Worm (Caenorhabditis elegans) whole organism, L4 larva: Measurements from ENCODE around the gene R10E4.7.

Source experiments
- Y5F2A.4 ChIP-seq: fragments of 200-800 bp; sonication (Bioruptor generic); optimal IDR thresholded peaks from 2 replicates; lab custom pipeline; 2018; ENCODE audit warnings: mild to moderate bottlenecking, missing genetic modification characterization, missing compliant biosample characterization
- Y75B8A.6 ChIP-seq: fragments of 200-800 bp; sonication (Bioruptor generic); IDR thresholded peaks from 2 replicates; pipeline ENCODE4 v1.3.6; 2022; ENCODE audit warnings: missing genetic modification reagents, missing genetic modification characterization, missing compliant biosample characterization
- ZK337.2 ChIP-seq: fragments of 200-800 bp; sonication (Bioruptor generic); IDR thresholded peaks from 2 replicates; pipeline ENCODE4 v1.3.6; 2022; ENCODE audit warnings: missing genetic modification reagents, missing genetic modification characterization, missing compliant biosample characterization
- ZK546.5 ChIP-seq, 2 experiments: sonication (generic microtip); optimal IDR thresholded peaks; 2 replicates each; lab custom pipeline; 2017; ENCODE audit warnings: missing biosample characterization in 2 of 2, missing genetic modification characterization in 2 of 2
- aha-1 ChIP-seq: fragments of 150-350 bp; peaks from one replicate; lab custom pipeline; 2014; ENCODE audit warnings: missing biosample characterization, missing genetic modification characterization
- attf-4 ChIP-seq: sonication (generic microtip); optimal IDR thresholded peaks from 3 replicates; lab custom pipeline; 2017; ENCODE audit warnings: missing biosample characterization, missing genetic modification characterization
- cey-2 ChIP-seq: sonication (generic microtip); optimal IDR thresholded peaks from 3 replicates; lab custom pipeline; 2017; ENCODE audit warnings: missing genetic modification characterization, mild to moderate bottlenecking, missing compliant biosample characterization, antibody characterized with exemption, borderline replicate concordance; ENCODE audit not compliant: insufficient read depth
- daf-16 ChIP-seq, 3 experiments: sonication (generic microtip); optimal IDR thresholded peaks; 2 replicates each; lab custom pipeline; 2016 to 2017; ENCODE audit warnings: missing genetic modification characterization in 3 of 3, missing genetic modification reagents in 3 of 3, mild to moderate bottlenecking in 2 of 3, missing compliant biosample characterization in 2 of 3, missing biosample characterization in 1 of 3, moderate library complexity in 1 of 3
- dmd-6 ChIP-seq: fragments of 200-800 bp; sonication (Bioruptor generic); IDR thresholded peaks from 2 replicates; pipeline ENCODE4 v1.3.6; 2022; ENCODE audit warnings: missing genetic modification reagents, missing genetic modification characterization, missing compliant biosample characterization
- dmd-8 ChIP-seq: fragments of 200-800 bp; sonication (Bioruptor generic); IDR thresholded peaks from 2 replicates; pipeline ENCODE4 v1.3.6; 2022; ENCODE audit warnings: missing genetic modification characterization, missing compliant biosample characterization
- dmd-9 ChIP-seq: fragments of 200-800 bp; sonication (Bioruptor generic); IDR thresholded peaks from 2 replicates; pipeline ENCODE4 v1.3.6; 2022; ENCODE audit warnings: missing genetic modification reagents, missing genetic modification characterization, missing compliant biosample characterization
- dpl-1 ChIP-seq: fragments of 150-350 bp; optimal IDR thresholded peaks from 2 replicates; lab custom pipeline; 2014; ENCODE audit warnings: missing biosample characterization, missing genetic modification reagents, missing genetic modification characterization
- fkh-10 ChIP-seq: fragments of 150-350 bp; optimal IDR thresholded peaks from 2 replicates; lab custom pipeline; 2014; ENCODE audit warnings: missing biosample characterization, missing genetic modification reagents, missing genetic modification characterization
- gei-8 ChIP-seq: fragments of 200-800 bp; sonication (Bioruptor generic); optimal IDR thresholded peaks from 2 replicates; lab custom pipeline; 2018; ENCODE audit warnings: mild to moderate bottlenecking, missing genetic modification characterization, missing compliant biosample characterization
- hlh-30 ChIP-seq: sonication (generic microtip); optimal IDR thresholded peaks from 2 replicates; lab custom pipeline; 2017; ENCODE audit warnings: antibody characterized with exemption, mild to moderate bottlenecking, missing genetic modification characterization, missing compliant biosample characterization; ENCODE audit not compliant: insufficient read depth
- lin-13 ChIP-seq: fragments of 150-350 bp; optimal IDR thresholded peaks from 2 replicates; lab custom pipeline; 2014; ENCODE audit warnings: missing biosample characterization, missing genetic modification reagents, missing genetic modification characterization
- lsy-2 ChIP-seq, 2 experiments: fragments of 150-350 bp in 1 of 2; sonication (generic microtip) in 1 of 2; optimal IDR thresholded peaks; 2 replicates each; lab custom pipeline; 2014 to 2017; ENCODE audit warnings: missing biosample characterization in 2 of 2, missing genetic modification characterization in 2 of 2
- madf-9 ChIP-seq: fragments of 200-800 bp; sonication (Bioruptor generic); conservative IDR thresholded peaks from 2 replicates; pipeline ENCODE4 v1.3.6; 2022; ENCODE audit warnings: missing genetic modification reagents, missing genetic modification characterization, missing compliant biosample characterization
- mep-1 ChIP-seq: fragments of 150-350 bp; sonication (generic microtip); optimal IDR thresholded peaks from 3 replicates; lab custom pipeline; 2014; ENCODE audit warnings: missing biosample characterization, missing genetic modification characterization
- mes-2 ChIP-seq: sonication (generic microtip); optimal IDR thresholded peaks from 2 replicates; lab custom pipeline; 2016; ENCODE audit warnings: missing genotype, mild to moderate bottlenecking, missing genetic modification characterization, missing compliant biosample characterization; ENCODE audit not compliant: poor library complexity, severe bottlenecking
- nhr-25 ChIP-seq: sonication (generic microtip); optimal IDR thresholded peaks from 2 replicates; lab custom pipeline; 2017; ENCODE audit warnings: missing genetic modification characterization, mild to moderate bottlenecking, missing compliant biosample characterization, antibody characterized with exemption, moderate library complexity, borderline replicate concordance; ENCODE audit not compliant: insufficient read depth
- nhr-28 ChIP-seq: fragments of 150-350 bp; optimal IDR thresholded peaks from 2 replicates; lab custom pipeline; 2014; ENCODE audit warnings: missing biosample characterization, missing genetic modification characterization
- nhr-41 ChIP-seq: fragments of 200-800 bp; sonication (Bioruptor generic); IDR thresholded peaks from 2 replicates; pipeline ENCODE4 v1.3.6; 2022; ENCODE audit warnings: missing genetic modification reagents, missing genetic modification characterization, missing compliant biosample characterization
- nhr-42 ChIP-seq: fragments of 200-800 bp; sonication (Bioruptor generic); IDR thresholded peaks from 2 replicates; pipeline ENCODE4 v1.3.6; 2022; ENCODE audit warnings: missing genetic modification characterization, missing compliant biosample characterization
- nhr-6 ChIP-seq: fragments of 150-350 bp; optimal IDR thresholded peaks from 2 replicates; lab custom pipeline; 2014; ENCODE audit warnings: missing biosample characterization, missing genetic modification characterization
- nhr-77 ChIP-seq: fragments of 150-350 bp; optimal IDR thresholded peaks from 2 replicates; lab custom pipeline; 2014; ENCODE audit warnings: missing biosample characterization, missing genetic modification characterization
- php-3 ChIP-seq: fragments of 200-800 bp; sonication (Bioruptor generic); IDR thresholded peaks from 2 replicates; pipeline ENCODE4 v1.3.6; 2022; ENCODE audit warnings: missing genetic modification reagents, missing genetic modification characterization, missing compliant biosample characterization
- rbr-2 ChIP-seq: sonication (generic microtip); optimal IDR thresholded peaks from 2 replicates; lab custom pipeline; 2016; ENCODE audit warnings: missing genotype, missing genetic modification characterization, missing compliant biosample characterization
- sdz-12 ChIP-seq: fragments of 200-800 bp; sonication (Bioruptor generic); optimal IDR thresholded peaks from 2 replicates; lab custom pipeline; 2018; ENCODE audit warnings: mild to moderate bottlenecking, missing genetic modification characterization, missing compliant biosample characterization
- skn-1 ChIP-seq: fragments of 150-350 bp; optimal IDR thresholded peaks from 2 replicates; lab custom pipeline; 2014; ENCODE audit warnings: missing biosample characterization, missing genetic modification characterization
- snpc-4 ChIP-seq: fragments of 150-350 bp; optimal IDR thresholded peaks from 2 replicates; lab custom pipeline; 2014; ENCODE audit warnings: missing biosample characterization, missing genetic modification characterization
- tra-1 ChIP-seq: fragments of 200-800 bp; sonication (Bioruptor generic); IDR thresholded peaks from 2 replicates; pipeline ENCODE4 v1.3.6; 2022; ENCODE audit warnings: missing genetic modification reagents, missing genetic modification characterization, missing compliant biosample characterization
- unc-130 ChIP-seq: sonication (generic microtip); optimal IDR thresholded peaks from 2 replicates; lab custom pipeline; 2016; ENCODE audit warnings: missing genetic modification reagents, missing genetic modification characterization, missing compliant biosample characterization
- zip-11 ChIP-seq: fragments of 200-800 bp; sonication (Bioruptor generic); IDR thresholded peaks from 2 replicates; pipeline ENCODE4 v1.3.6; 2022; ENCODE audit warnings: missing genetic modification characterization, missing compliant biosample characterization
- zip-2 ChIP-seq: fragments of 150-350 bp; optimal IDR thresholded peaks from 2 replicates; lab custom pipeline; 2014; ENCODE audit warnings: missing biosample characterization, missing genetic modification characterization
- ztf-7 ChIP-seq: fragments of 150-350 bp; optimal IDR thresholded peaks from 2 replicates; lab custom pipeline; 2014; ENCODE audit warnings: missing biosample characterization, missing genetic modification characterization

The R10E4.7 gene

DNA sequence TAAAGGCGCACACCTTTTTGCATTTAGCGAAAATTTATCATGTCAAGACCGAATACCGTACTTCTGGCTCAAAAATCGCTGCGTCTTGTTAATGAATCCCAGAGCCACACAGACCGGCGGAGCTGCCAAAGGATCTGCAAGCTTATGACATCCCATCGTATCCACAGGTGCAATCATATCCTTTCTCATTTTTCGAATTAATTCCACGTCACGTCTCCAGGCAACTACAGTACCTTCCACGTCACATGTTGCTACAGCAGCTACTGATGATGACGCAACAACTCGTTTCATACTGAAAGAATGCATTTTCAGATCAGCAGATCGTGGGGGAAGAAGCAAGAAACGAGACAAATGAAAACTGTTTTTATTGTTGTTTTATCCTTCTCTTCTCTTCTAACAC, 1.5 kb upstream of the R10E4.7 start, which contains the start of gene R10E4.6:
Gene R10E4.6, plus strand, starts transcription at position 301 of the 400 bp plus-strand sequence.
- TF ChIP-seq nhr-28 (tag; lab: Kevin White, UChicago) (no peak), zip-11 (GFP tag; lab: Robert Waterston, UW) (no peak), rbr-2 (tag; lab: Kevin White, UChicago) (no peak), nhr-42 (GFP tag; lab: Robert Waterston, UW) (no peak), nhr-77 (tag; lab: Kevin White, UChicago) (no peak), tra-1 (GFP tag; lab: Robert Waterston, UW) (no peak)

DNA sequence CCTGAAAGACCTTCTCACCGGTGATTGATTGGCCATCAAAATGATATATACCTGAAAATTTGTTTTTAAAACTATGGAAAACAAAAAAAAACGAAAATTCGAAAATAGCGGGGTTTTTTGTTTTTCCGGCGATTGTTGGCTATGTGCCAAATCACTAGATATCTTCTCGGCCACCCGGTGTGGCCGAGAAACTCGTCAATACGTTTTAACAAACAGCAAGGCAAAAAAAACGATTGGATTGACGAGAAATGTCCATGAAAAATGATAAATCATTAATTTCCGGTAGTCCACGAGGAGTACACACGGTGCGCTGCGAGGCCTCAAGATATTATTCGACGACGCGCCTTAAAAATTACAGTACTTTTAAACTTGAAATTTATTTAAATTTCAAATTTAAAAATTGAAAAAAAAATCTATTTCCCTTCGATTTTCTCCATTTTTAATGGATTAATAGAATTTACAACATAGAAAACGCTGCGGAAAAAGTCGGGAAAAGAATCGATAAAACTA, 6.4 kb downstream of the R10E4.7 start, which contains the start of gene R10E4.11:
Gene R10E4.11, minus strand, starts transcription at position 51 of the 510 bp plus-strand sequence.
- TF ChIP-seq lin-13 (no peak), lsy-2 (tag; optimal IDR thresholded peaks at IDR 0.05; lab: Kevin White, UChicago) (peak in 1 of 2 experiments; percentile 28), daf-16 (GFP tag; optimal IDR thresholded peaks at IDR 0.05; lab: Kevin White, UChicago) (peak in 1 of 2 experiments; percentile 30), daf-16 (tag; optimal IDR thresholded peaks at IDR 0.05; lab: Kevin White, UChicago) (peak; percentile 23), php-3 (no peak)

DNA sequence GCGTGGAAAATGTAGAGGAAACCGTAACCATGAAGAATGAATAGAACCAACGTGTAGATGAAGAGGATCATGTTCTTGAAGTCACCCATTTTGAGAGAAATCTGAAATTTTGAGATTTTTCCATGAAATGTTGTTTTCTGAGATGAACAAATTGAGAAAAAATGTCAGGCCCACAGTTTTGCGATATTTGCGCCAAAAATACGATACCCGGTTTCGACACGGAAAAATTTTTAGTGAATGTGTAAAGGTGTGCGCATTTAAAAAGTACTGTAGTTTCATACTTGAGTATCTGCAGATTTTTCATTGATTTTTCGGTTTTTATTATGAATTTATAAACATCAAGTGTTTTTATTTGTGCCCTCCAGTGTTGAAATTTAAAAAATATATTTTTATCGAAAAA, 7.7 kb downstream of the R10E4.7 start, which contains the start of gene R10E4.9:
Gene R10E4.9, minus strand, starts transcription at position 101 of the 400 bp plus-strand sequence.
- TF ChIP-seq ztf-7 (tag; lab: Kevin White, UChicago) (no peak), madf-9 (GFP tag; lab: Robert Waterston, UW) (no peak)

DNA sequence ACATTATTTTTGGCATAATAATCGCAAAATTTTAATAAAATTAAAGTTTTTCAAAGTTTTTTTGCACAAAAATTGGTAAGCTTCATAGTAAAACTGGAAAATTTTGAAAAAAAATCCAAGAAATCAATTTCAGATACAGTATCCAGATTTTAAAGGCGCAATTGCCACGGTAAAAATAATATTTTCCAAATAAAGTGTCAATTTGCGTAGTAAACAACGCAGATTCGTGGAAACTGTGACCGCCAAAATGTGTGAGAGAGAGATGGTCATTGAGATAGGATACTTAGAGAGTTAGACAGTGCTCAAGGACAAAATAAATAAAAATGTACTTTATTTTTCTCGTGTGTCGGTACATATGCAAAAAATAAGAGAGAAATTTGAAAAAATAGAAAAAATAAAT, 8.2 kb downstream of the R10E4.7 start:
- no peak for TF ChIP-seq daf-16 (GFP tag; optimal IDR thresholded peaks at IDR 0.05; lab: Kevin White, UChicago)
- peak; percentile 55 for TF ChIP-seq daf-16 (tag; optimal IDR thresholded peaks at IDR 0.05; lab: Kevin White, UChicago)
- TF ChIP-seq ZK337.2 (GFP tag; lab: Robert Waterston, UW): no peak

DNA sequence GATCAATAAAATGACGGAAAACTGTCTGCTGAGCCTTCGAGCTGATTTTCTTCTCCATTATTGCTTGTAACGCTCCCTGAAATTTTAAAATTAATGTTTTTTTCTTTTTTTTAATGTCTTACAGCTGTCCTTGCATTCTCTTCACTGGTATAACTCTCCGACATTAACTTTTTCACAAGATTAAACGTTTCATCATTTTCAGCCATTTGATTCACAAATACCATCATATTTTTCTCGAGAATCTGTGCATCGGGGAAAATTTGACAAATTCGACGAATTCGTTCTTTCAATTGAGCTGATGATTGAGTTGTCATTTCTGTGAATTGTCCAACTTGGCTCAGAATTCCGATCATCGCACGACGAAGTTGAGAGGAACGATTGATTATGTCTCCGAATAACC, 14.7 kb downstream of the R10E4.7 start:
- TF ChIP-seq dmd-9 (GFP tag; lab: Robert Waterston, UW) (no peak), Y75B8A.6 (GFP tag; lab: Robert Waterston, UW) (no peak), nhr-42 (GFP tag; lab: Robert Waterston, UW) (no peak), ZK546.5 (tag; optimal IDR thresholded peaks at IDR 0.05; lab: Kevin White, UChicago) (no peak), aha-1 (tag; lab: Kevin White, UChicago) (peak; percentile 92), skn-1 (tag; lab: Kevin White, UChicago) (no peak), zip-2 (no peak), nhr-25 (tag; lab: Kevin White, UChicago) (no peak)

DNA sequence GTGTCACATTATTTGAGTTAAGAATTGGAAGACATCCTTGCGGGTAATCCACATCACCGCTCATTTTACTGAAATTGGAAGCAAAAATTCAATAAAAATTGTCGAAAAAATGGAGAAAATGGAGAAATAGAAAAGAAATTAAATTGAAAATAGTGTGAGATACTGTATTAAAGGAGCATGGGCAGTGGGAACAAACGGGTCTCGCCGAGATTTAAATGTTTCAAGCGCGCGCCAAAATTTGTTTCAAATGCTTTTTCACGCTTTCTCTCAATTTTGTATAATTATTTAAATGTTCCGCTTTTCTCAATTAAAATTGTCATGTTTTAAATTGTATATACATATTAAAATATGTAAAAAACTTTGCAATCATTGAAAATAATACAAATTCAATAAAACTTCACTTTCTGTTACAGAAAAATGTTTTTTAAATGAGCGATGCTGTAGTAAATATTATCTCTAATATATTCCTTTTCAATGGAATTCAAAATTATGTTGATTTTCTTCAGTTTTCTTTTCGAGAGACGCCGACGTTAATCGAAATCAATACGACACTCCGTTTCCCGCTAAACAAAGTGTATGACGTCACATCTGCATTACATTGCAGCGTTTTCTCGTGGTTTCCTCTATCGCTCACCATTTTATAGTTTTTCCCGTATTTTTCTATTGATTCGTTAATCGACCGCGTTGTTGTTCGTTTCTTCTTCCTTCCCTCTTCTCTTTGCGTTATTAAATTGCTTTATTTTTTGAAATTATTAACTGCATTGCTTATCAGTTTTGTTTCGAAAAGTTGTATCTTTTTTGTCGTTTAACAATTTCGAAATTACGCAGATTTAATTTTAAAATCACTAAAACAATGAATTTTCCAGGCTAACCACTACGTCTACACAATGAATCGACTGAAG, 18.7 kb downstream of the R10E4.7 start, which contains the start of the genes evl-14 and dcn-1:
Gene evl-14, minus strand, starts transcription at position 68 of the 902 bp plus-strand sequence.
Gene dcn-1, plus strand, starts transcription at position 852 of the 902 bp plus-strand sequence.
- TF ChIP-seq snpc-4 (tag; lab: Kevin White, UChicago) (no peak), nhr-6 (peak; percentile 39), Y5F2A.4 (GFP tag; lab: Kevin White, UChicago) (no peak), Y75B8A.6 (GFP tag; lab: Robert Waterston, UW) (no peak), hlh-30 (peak; percentile 94), dmd-6 (GFP tag; lab: Robert Waterston, UW) (peak; percentile 59; the same call in 1 of the 2 replicates), mes-2 (tag; lab: Kevin White, UChicago) (no peak), cey-2 (tag; lab: Kevin White, UChicago) (no peak), rbr-2 (tag; lab: Kevin White, UChicago) (peak; percentile 21), daf-16 (GFP tag; optimal IDR thresholded peaks at IDR 0.05; lab: Kevin White, UChicago) (no peak), daf-16 (tag; optimal IDR thresholded peaks at IDR 0.05; lab: Kevin White, UChicago) (peak; percentile 71), dmd-8 (no peak), gei-8 (no peak), dpl-1 (GFP tag; lab: Kevin White, UChicago) (peak; percentile 75), lin-13 (peak; percentile 40), sdz-12 (GFP tag; lab: Kevin White, UChicago) (no peak), fkh-10 (GFP tag; lab: Kevin White, UChicago) (peak; percentile 3), nhr-41 (GFP tag; lab: Robert Waterston, UW) (no peak), unc-130 (GFP tag; lab: Kevin White, UChicago) (peak; percentile 46), nhr-28 (tag; lab: Kevin White, UChicago) (peak; percentile 69), lsy-2 (tag; optimal IDR thresholded peaks at IDR 0.05; lab: Kevin White, UChicago) (peak; percentile 12 to 92), mep-1 (tag; lab: Kevin White, UChicago) (peak; percentile 79), attf-4 (no peak)
